Fruit fly (Drosophila melanogaster): Measurements from ENCODE around the gene mab-21.

Gene mab-21

dm6 chrX:6059135-6059824 lies 46.3 kb upstream of the mab-21 start (continued):
- TF ChIP-seq CG10543 (GFP tag; optimal IDR thresholded peaks at IDR 0.05) (no peak), CG31224 (GFP tag; IDR thresholded peaks at IDR 0.05) (no peak), CG11093 (GFP tag; IDR thresholded peaks at IDR 0.05) (0 out of 3 replicates have a peak, but pooled peaks have one; percentile 21), CG9437 (GFP tag; optimal IDR thresholded peaks at IDR 0.05) (no peak), B-H2 (GFP tag; optimal IDR thresholded peaks at IDR 0.05) (no peak), D19B (GFP tag; optimal IDR thresholded peaks at IDR 0.05) (no peak), gce (GFP tag; IDR thresholded peaks at IDR 0.05) (0 out of 3 replicates have a peak, but pooled peaks have one; percentile 34), Dp (GFP tag; optimal IDR thresholded peaks at IDR 0.05) (no peak), hth (optimal IDR thresholded peaks at IDR 0.05) (no peak), CG9932 (GFP tag; IDR thresholded peaks at IDR 0.05) (no peak), lab (GFP tag; optimal IDR thresholded peaks at IDR 0.05) (peak; percentile 1), al (GFP tag; IDR thresholded peaks at IDR 0.05) (no peak), cwo (GFP tag; optimal IDR thresholded peaks at IDR 0.05) (no peak), grn (GFP tag; optimal IDR thresholded peaks at IDR 0.05) (no peak), org-1 (GFP tag; optimal IDR thresholded peaks at IDR 0.05) (no peak), slou (GFP tag; optimal IDR thresholded peaks at IDR 0.05) (no peak), Ets65A (GFP tag) (peak; percentile 43), C15 (GFP tag; IDR thresholded peaks at IDR 0.05) (no peak), Trl (optimal IDR thresholded peaks at IDR 0.05) (no peak), Trl (GFP tag; optimal IDR thresholded peaks at IDR 0.05) (no peak), prd (optimal IDR thresholded peaks at IDR 0.05) (no peak), prd (GFP tag; IDR thresholded peaks at IDR 0.05) (peak; percentile 64; the same call in 2 of the 3 replicates), hkb (optimal IDR thresholded peaks at IDR 0.05) (no peak), hkb (GFP tag; IDR thresholded peaks at IDR 0.05) (peak; percentile 47; the same call in 1 of the 2 replicates), CG9727 (GFP tag; optimal IDR thresholded peaks at IDR 0.05) (no peak), Bgb (GFP tag; IDR thresholded peaks at IDR 0.05; ENCODE audit: partially characterized antibody) (no peak), CG4404 (GFP tag; IDR thresholded peaks at IDR 0.05) (no peak), Bteb2 (GFP tag; optimal IDR thresholded peaks at IDR 0.05) (no peak), Dref (GFP tag; IDR thresholded peaks at IDR 0.05) (no peak), HmgD (GFP tag; optimal IDR thresholded peaks at IDR 0.05) (no peak), cas (GFP tag; IDR thresholded peaks at IDR 0.05) (no peak), CG17385 (GFP tag; optimal IDR thresholded peaks at IDR 0.05) (no peak), CG15073 (GFP tag; optimal IDR thresholded peaks at IDR 0.05) (no peak), abd-A (tag; optimal IDR thresholded peaks at IDR 0.05) (no peak), CG10321 (GFP tag; IDR thresholded peaks at IDR 0.05) (no peak), dpn (GFP tag; optimal IDR thresholded peaks at IDR 0.05) (peak in 1 of 2 experiments; percentile 21), Drgx (GFP tag; IDR thresholded peaks at IDR 0.05) (peak; percentile 65; the same call in 1 of the 2 replicates), CG6689 (GFP tag; IDR thresholded peaks at IDR 0.05) (peak; percentile 24; the same call in 1 of the 2 replicates), CoRest (tag; optimal IDR thresholded peaks at IDR 0.05) (no peak), pita (GFP tag; optimal IDR thresholded peaks at IDR 0.05) (no peak), CG14050 (GFP tag; IDR thresholded peaks at IDR 0.05) (no peak), ftz-f1 (GFP tag; optimal IDR thresholded peaks at IDR 0.05) (no peak), ERR (GFP tag; optimal IDR thresholded peaks at IDR 0.05) (no peak), Dad (GFP tag; optimal IDR thresholded peaks at IDR 0.05) (no peak), ranshi (GFP tag; IDR thresholded peaks at IDR 0.05) (no peak), Doc2 (GFP tag; IDR thresholded peaks at IDR 0.05) (no peak), CG18262 (tag; optimal IDR thresholded peaks at IDR 0.05) (no peak), Hmx (GFP tag; optimal IDR thresholded peaks at IDR 0.05) (no peak), pros (GFP tag; optimal IDR thresholded peaks at IDR 0.05) (no peak), CG18619 (GFP tag; optimal IDR thresholded peaks at IDR 0.05) (no peak), danr (GFP tag; IDR thresholded peaks at IDR 0.05) (no peak), CG6765 (GFP tag; optimal IDR thresholded peaks at IDR 0.05) (no peak), ac (GFP tag; optimal IDR thresholded peaks at IDR 0.05) (no peak)
